Worm (Caenorhabditis elegans) whole organism, young adult: ENCODE data around the gene sut-1.

Experiments used
- dpl-1 ChIP-seq: fragments of 150-350 bp; optimal IDR thresholded peaks from 2 replicates; lab custom pipeline; 2014; ENCODE audit warnings: missing biosample characterization, missing genetic modification reagents, missing genetic modification characterization
- hsf-1 ChIP-seq: fragments of 200-800 bp; sonication (Bioruptor generic); IDR thresholded peaks from 2 replicates; pipeline ENCODE4 v1.3.6; 2022; ENCODE audit warnings: missing genetic modification reagents, missing genetic modification characterization, missing compliant biosample characterization
- madf-8 ChIP-seq: fragments of 200-800 bp; sonication (Bioruptor generic); conservative IDR thresholded peaks from 2 replicates; pipeline ENCODE4 v1.3.6; 2022; ENCODE audit warnings: missing genetic modification reagents, missing genetic modification characterization, missing compliant biosample characterization
- nfya-1 ChIP-seq: sonication (generic microtip); optimal IDR thresholded peaks from 2 replicates; lab custom pipeline; 2017; ENCODE audit warnings: antibody characterized with exemption, missing compliant biosample characterization, missing genetic modification characterization, borderline replicate concordance; ENCODE audit not compliant: insufficient read depth
- snpc-4 ChIP-seq, 5 experiments: fragments of 150-350 bp in 1 of 5; sonication (generic microtip) in 4 of 5; optimal IDR thresholded peaks; 2 replicates each; lab custom pipeline; 2014 to 2018; ENCODE audit warnings: missing genetic modification characterization in 5 of 5, missing biosample characterization in 3 of 5, antibody characterized with exemption in 2 of 5, mild to moderate bottlenecking in 2 of 5, missing compliant biosample characterization in 2 of 5, missing genotype in 2 of 5, moderate library complexity in 2 of 5, missing genetic modification reagents in 1 of 5
- ztf-3 ChIP-seq: fragments of 200-800 bp; sonication (Bioruptor generic); optimal IDR thresholded peaks from 2 replicates; lab custom pipeline; 2018; ENCODE audit warnings: mild to moderate bottlenecking, missing genetic modification characterization, missing compliant biosample characterization

- TF ChIP-seq madf-8 (GFP tag; lab: Robert Waterston, UW) (no peak), ztf-3 (GFP tag; lab: Kevin White, UChicago) (no peak), nfya-1 (tag; lab: Kevin White, UChicago) (no peak), snpc-4 (GFP tag; optimal IDR thresholded peaks at IDR 0.05; lab: Kevin White, UChicago) (no peak), snpc-4 (tag; optimal IDR thresholded peaks at IDR 0.05; lab: Kevin White, UChicago) (no peak), hsf-1 (GFP tag; lab: Robert Waterston, UW) (no peak), dpl-1 (GFP tag; lab: Kevin White, UChicago) (no peak)
These were observed 36.6 kb downstream of the sut-1 start for ce11 chrII:1086479-1086878.
